Worm (Caenorhabditis elegans): ENCODE data around the gene cwf-19L2.

The cwf-19L2 gene

DNA sequence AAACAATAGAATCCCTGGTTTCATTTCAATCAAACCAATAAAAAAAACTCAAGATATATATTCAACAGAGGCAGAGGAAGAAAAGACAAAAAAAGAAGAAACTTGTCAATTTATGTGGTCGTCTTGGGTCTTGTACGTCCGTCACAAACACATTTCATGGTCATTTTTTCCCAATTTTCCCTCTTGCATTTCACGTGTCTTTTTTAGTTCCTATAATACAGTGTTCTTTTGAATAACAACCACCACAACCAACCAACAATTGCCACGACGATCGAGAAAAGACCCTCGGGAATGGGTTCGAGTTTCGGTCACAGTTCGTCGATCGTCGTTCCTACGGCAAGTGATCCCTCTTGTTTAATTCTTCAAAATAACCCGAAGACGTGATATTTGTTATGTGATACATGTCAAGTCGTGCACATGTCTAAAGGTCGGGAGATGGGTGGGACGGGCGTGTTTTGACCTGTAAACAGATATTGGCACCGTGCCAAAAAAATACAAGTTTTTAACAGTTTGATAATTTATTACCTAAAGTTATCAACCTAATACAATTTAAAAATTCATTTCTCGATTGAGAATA lies 2.7 kb downstream of the cwf-19L2 start:
- no peak for TF ChIP-seq mes-4 (tag; optimal IDR thresholded peaks at IDR 0.05)
- TF ChIP-seq snpc-3.4 (tag; optimal IDR thresholded peaks at IDR 0.05): no peak
- TF ChIP-seq ets-4 (GFP tag; optimal IDR thresholded peaks at IDR 0.05): no peak
- no peak for TF ChIP-seq B0336.3 (GFP tag; IDR thresholded peaks at IDR 0.05)
- no peak for TF ChIP-seq F52B5.7 (tag; optimal IDR thresholded peaks at IDR 0.05)
- TF ChIP-seq B0019.2 (GFP tag; conservative IDR thresholded peaks at IDR 0.05): no peak
- TF ChIP-seq ceh-91 (GFP tag; IDR thresholded peaks at IDR 0.05): no peak
- TF ChIP-seq ama-1 (optimal IDR thresholded peaks at IDR 0.05): no peak
- TF ChIP-seq ama-1 (GFP tag; optimal IDR thresholded peaks at IDR 0.05): no peak
- TF ChIP-seq nfyb-1 (GFP tag; IDR thresholded peaks at IDR 0.05): 0 out of 2 replicates have a peak, but pooled peaks have one; percentile 31
- TF ChIP-seq attf-5 (GFP tag; optimal IDR thresholded peaks at IDR 0.05): no peak
- TF ChIP-seq ceh-27 (GFP tag; optimal IDR thresholded peaks at IDR 0.05): peak; percentile 12
- no peak for TF ChIP-seq egl-18 (GFP tag; IDR thresholded peaks at IDR 0.05)

DNA sequence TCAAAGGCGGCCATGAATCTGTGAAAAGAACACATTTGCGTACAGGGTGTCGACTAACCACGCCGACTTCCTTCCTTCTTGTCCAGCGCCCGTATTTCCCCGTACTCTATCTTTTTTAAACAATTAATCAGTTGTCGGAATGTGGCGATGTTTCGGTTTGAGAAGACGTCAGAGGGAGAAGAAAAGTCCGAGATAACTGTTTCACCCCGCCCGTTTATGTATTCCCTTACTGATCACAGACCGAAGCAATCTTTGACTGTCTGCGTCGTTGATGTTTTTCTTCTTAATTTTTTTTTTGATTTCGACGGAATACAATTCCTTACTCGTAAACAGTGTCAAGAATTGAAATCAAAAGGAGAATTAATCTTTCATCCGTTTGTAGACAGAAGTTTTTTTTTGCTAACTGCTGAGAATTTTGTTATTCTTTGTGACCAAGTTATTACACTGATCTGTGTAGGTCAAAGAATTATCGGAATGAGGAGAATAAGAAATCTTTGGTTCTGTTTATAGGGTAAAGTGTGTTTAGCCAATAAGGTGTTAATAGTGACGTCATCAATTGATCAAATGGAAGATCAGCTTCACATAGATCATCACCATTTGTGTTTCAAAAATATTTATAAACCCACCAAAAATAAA lies 3.7 kb downstream of the cwf-19L2 start:
- TF ChIP-seq Y95B8A.8 (GFP tag; IDR thresholded peaks at IDR 0.05): no peak
- no peak for TF ChIP-seq nhr-27 (tag; optimal IDR thresholded peaks at IDR 0.05)
- TF ChIP-seq ekl-4 (GFP tag; IDR thresholded peaks at IDR 0.05): no peak
- peak; percentile 31 for TF ChIP-seq lin-40 (tag; optimal IDR thresholded peaks at IDR 0.05)
- TF ChIP-seq let-607 (tag; optimal IDR thresholded peaks at IDR 0.05): no peak
- peak; percentile 31 for TF ChIP-seq atf-7 (tag; optimal IDR thresholded peaks at IDR 0.05)
- TF ChIP-seq nhr-90 (tag; optimal IDR thresholded peaks at IDR 0.05): no peak
- no peak for TF ChIP-seq Y53G8AR.9 (GFP tag; conservative IDR thresholded peaks at IDR 0.05)
- no peak for TF ChIP-seq C06A6.2 (GFP tag; conservative IDR thresholded peaks at IDR 0.05)
- no peak for TF ChIP-seq C17E4.6 (GFP tag; IDR thresholded peaks at IDR 0.05)
- TF ChIP-seq zfh-2 (GFP tag; conservative IDR thresholded peaks at IDR 0.05): no peak
- TF ChIP-seq hmg-20 (GFP tag; IDR thresholded peaks at IDR 0.05): no peak
- no peak for TF ChIP-seq nhr-179 (tag; optimal IDR thresholded peaks at IDR 0.05)

DNA sequence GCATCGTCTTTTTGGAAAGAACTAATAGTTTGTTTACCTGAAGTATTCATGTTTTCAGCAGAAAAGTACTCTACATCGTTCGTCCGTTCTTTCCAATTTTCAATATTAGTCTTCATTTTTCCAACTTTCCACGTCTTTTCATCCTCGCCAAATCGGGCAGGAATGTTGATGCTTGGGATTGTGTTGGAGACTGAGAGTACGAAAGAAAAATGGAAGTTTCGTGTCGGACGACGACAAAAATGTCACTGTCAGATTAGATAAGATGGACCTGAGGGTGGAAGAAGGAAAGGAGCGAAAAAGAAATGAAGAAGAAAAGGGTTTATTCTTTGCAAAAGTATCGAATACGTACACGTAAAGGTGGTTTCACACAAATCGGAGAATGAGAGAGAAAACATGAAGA lies 4.6 kb downstream of the cwf-19L2 start:
- TF ChIP-seq fkh-3 (tag; optimal IDR thresholded peaks at IDR 0.05) (no peak), pha-4 (tag; optimal IDR thresholded peaks at IDR 0.05) (no peak), F57C9.4 (tag; optimal IDR thresholded peaks at IDR 0.05) (no peak), zfh-2 (GFP tag; conservative IDR thresholded peaks at IDR 0.05) (no peak), egl-18 (GFP tag; IDR thresholded peaks at IDR 0.05) (no peak), ets-4 (GFP tag; optimal IDR thresholded peaks at IDR 0.05) (no peak)

DNA sequence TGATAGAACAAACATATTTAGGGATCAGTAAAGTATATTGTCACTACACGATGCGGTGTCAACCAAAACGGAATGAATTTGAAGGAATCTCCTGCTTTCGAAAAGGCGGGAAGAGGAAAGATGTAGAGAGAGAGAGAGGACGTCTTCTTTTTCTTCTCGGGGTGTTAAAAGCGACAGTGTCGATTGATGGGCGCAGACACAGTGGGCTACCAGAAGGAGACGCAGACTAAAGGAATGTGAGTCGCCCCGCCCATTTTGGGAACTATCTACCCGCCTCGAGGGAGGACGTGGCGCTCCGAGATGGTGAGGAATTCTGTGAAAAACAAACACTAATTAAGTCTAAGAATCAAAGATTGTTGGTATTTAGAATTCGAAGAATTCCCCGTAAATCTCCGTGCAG lies 6.0 kb downstream of the cwf-19L2 start, which contains the start of the genes B0361.14 and B0361.9:
Gene B0361.14, minus strand, starts transcription at position 66 of the 400 bp plus-strand sequence.
Gene B0361.9, minus strand, starts transcription at position 166 of the 400 bp plus-strand sequence.
- TF ChIP-seq attf-6 (GFP tag; IDR thresholded peaks at IDR 0.05) (no peak), attf-3 (GFP tag; conservative IDR thresholded peaks at IDR 0.05) (no peak), xnd-1 (tag; optimal IDR thresholded peaks at IDR 0.05) (no peak), lsl-1 (GFP tag; optimal IDR thresholded peaks at IDR 0.05) (no peak), tbx-9 (tag; optimal IDR thresholded peaks at IDR 0.05; ENCODE audit: borderline replicate concordance) (no peak), C17E4.6 (GFP tag; IDR thresholded peaks at IDR 0.05) (no peak)

Measured in whole organism, young adult.